Fruit fly (Drosophila melanogaster) whole organism, embryonic: Measurements from ENCODE around the gene CG46458.

Source experiments
- Ada2b ChIP-seq: fragments of 200-800 bp; sonication (Bioruptor generic); IDR thresholded peaks from 2 replicates; pipeline ENCODE4 v1.3.6; 2022; ENCODE audit warnings: missing biosample characterization, missing genetic modification characterization
- CG10274 ChIP-seq: fragments of 200-800 bp; sonication (Bioruptor generic); optimal IDR thresholded peaks from 3 replicates; lab custom pipeline; 2017; ENCODE audit warnings: missing biosample characterization, mild to moderate bottlenecking, missing genetic modification characterization
- CG10654 ChIP-seq: fragments of 200-800 bp; sonication (Bioruptor generic); optimal IDR thresholded peaks from 2 replicates; lab custom pipeline; 2016; ENCODE audit warnings: missing biosample characterization, missing genetic modification characterization
- CG11085 ChIP-seq: fragments of 200-800 bp; sonication (Bioruptor generic); IDR thresholded peaks from 2 replicates; pipeline ENCODE4 v1.3.6; 2022; ENCODE audit warnings: missing biosample characterization, missing genetic modification characterization
- CG11456 ChIP-seq: fragments of 200-800 bp; sonication (Bioruptor generic); IDR thresholded peaks from 3 replicates; pipeline ENCODE4 v1.3.6; 2022; ENCODE audit warnings: missing biosample characterization, missing genetic modification characterization
- CG13894 ChIP-seq: fragments of 200-800 bp; sonication (Bioruptor generic); optimal IDR thresholded peaks from 3 replicates; lab custom pipeline; 2018; ENCODE audit warnings: missing biosample characterization, mild to moderate bottlenecking, missing genetic modification characterization, moderate library complexity
- CG15514 ChIP-seq: fragments of 200-800 bp; sonication (Bioruptor generic); optimal IDR thresholded peaks from 3 replicates; lab custom pipeline; 2017; ENCODE audit warnings: missing biosample characterization, missing genetic modification characterization, mild to moderate bottlenecking, moderate library complexity, missing genetic modification reagents
- CG15601 ChIP-seq: fragments of 200-800 bp; sonication (Bioruptor generic); optimal IDR thresholded peaks from 3 replicates; lab custom pipeline; 2019; ENCODE audit warnings: missing biosample characterization, mild to moderate bottlenecking, missing genetic modification characterization, moderate library complexity
- CG18011 ChIP-seq: fragments of 200-800 bp; sonication (Bioruptor generic); optimal IDR thresholded peaks from 2 replicates; lab custom pipeline; 2017; ENCODE audit warnings: missing biosample characterization, missing genetic modification characterization, mild to moderate bottlenecking, moderate library complexity, missing genotype
- CG18619 ChIP-seq: fragments of 200-800 bp; sonication (Bioruptor generic); optimal IDR thresholded peaks from 3 replicates; lab custom pipeline; 2017; ENCODE audit warnings: missing biosample characterization, mild to moderate bottlenecking, missing genetic modification characterization
- CG32772 ChIP-seq: fragments of 200-800 bp; sonication (Bioruptor generic); IDR thresholded peaks from 2 replicates; pipeline ENCODE4 v1.3.6; 2022; ENCODE audit warnings: missing biosample characterization, missing genetic modification characterization
- CG6689 ChIP-seq: fragments of 200-800 bp; sonication (Bioruptor generic); IDR thresholded peaks from 2 replicates; pipeline ENCODE4 v1.3.6; 2022; ENCODE audit warnings: missing biosample characterization, missing genetic modification characterization
- CG9876 ChIP-seq: fragments of 200-800 bp; sonication (Bioruptor generic); optimal IDR thresholded peaks from 2 replicates; lab custom pipeline; 2016; ENCODE audit warnings: missing biosample characterization, missing genetic modification characterization
- CrebB ChIP-seq: fragments of 200-800 bp; sonication (Bioruptor generic); optimal IDR thresholded peaks from 3 replicates; lab custom pipeline; 2018; ENCODE audit warnings: missing biosample characterization, mild to moderate bottlenecking, missing genetic modification characterization
- Dbx ChIP-seq: fragments of 200-800 bp; sonication (Bioruptor generic); IDR thresholded peaks from 3 replicates; pipeline ENCODE4 v1.3.6; 2022; ENCODE audit warnings: missing biosample characterization, missing genetic modification characterization
- Dek ChIP-seq: fragments of 200-800 bp; sonication (Bioruptor generic); optimal IDR thresholded peaks from 3 replicates; lab custom pipeline; 2019; ENCODE audit warnings: missing biosample characterization, mild to moderate bottlenecking, missing genetic modification characterization, moderate library complexity
- Eip74EF ChIP-seq, 2 experiments: fragments of 200-800 bp in 1 of 2; fragments of >200 bp in 1 of 2; sonication (Bioruptor generic) in 1 of 2; optimal IDR thresholded peaks; 2 replicates each; lab custom pipeline; 2017 to 2019; ENCODE audit warnings: missing biosample characterization in 2 of 2, missing genetic modification characterization in 2 of 2, mild to moderate bottlenecking in 1 of 2, moderate library complexity in 1 of 2
- HLHmδ ChIP-seq: fragments of 200-800 bp; sonication (Bioruptor generic); optimal IDR thresholded peaks from 2 replicates; lab custom pipeline; 2018; ENCODE audit warnings: missing biosample characterization, mild to moderate bottlenecking, missing genetic modification characterization, moderate library complexity
- MBD-R2 ChIP-seq: fragments of 200-800 bp; sonication (Bioruptor generic); IDR thresholded peaks from 2 replicates; pipeline ENCODE4 v1.3.6; 2022; ENCODE audit warnings: missing biosample characterization, missing genetic modification characterization
- Med ChIP-seq: fragments of 200-800 bp; sonication (Bioruptor generic); peaks from one replicate; lab custom pipeline; 2016; ENCODE audit warnings: missing biosample characterization, missing genetic modification characterization, mild to moderate bottlenecking, inconsistent platforms, moderate library complexity
- Nf-YB ChIP-seq: fragments of 200-800 bp; sonication (Bioruptor generic); optimal IDR thresholded peaks from 3 replicates; lab custom pipeline; 2019; ENCODE audit warnings: missing biosample characterization, mild to moderate bottlenecking, missing genetic modification characterization, moderate library complexity
- Nf-YC ChIP-seq: fragments of 200-800 bp; optimal IDR thresholded peaks from 3 replicates; lab custom pipeline; 2019; ENCODE audit warnings: missing biosample characterization, mild to moderate bottlenecking, missing genetic modification characterization, moderate library complexity
- Rfx ChIP-seq: fragments of 200-800 bp; sonication (Bioruptor generic); IDR thresholded peaks from 2 replicates; pipeline ENCODE4 v1.3.6; 2022; ENCODE audit warnings: missing biosample characterization, missing genetic modification characterization
- Tbp ChIP-seq: fragments of >200 bp; optimal IDR thresholded peaks from 2 replicates; lab custom pipeline; 2018; ENCODE audit warnings: missing biosample characterization, missing genetic modification characterization
- Vsx1 ChIP-seq: fragments of 200-800 bp; sonication (Bioruptor generic); optimal IDR thresholded peaks from 2 replicates; lab custom pipeline; 2017; ENCODE audit warnings: missing biosample characterization, mild to moderate bottlenecking, missing genetic modification characterization, missing genetic modification reagents
- abd-A ChIP-seq: fragments of 200-800 bp; sonication (Bioruptor generic); optimal IDR thresholded peaks from 3 replicates; lab custom pipeline; 2019; ENCODE audit warnings: missing biosample characterization, mild to moderate bottlenecking, missing genetic modification characterization, moderate library complexity
- ara ChIP-seq: fragments of 200-800 bp; sonication (Bioruptor generic); IDR thresholded peaks from 2 replicates; pipeline ENCODE4 v1.3.6; 2022; ENCODE audit warnings: missing biosample characterization, missing genetic modification characterization
- caup ChIP-seq: fragments of 200-800 bp; sonication (Bioruptor generic); optimal IDR thresholded peaks from 3 replicates; lab custom pipeline; 2017; ENCODE audit warnings: missing biosample characterization, mild to moderate bottlenecking, missing genetic modification characterization, moderate library complexity; ENCODE audit not compliant: severe bottlenecking
- cg ChIP-seq: fragments of 200-800 bp; sonication (Bioruptor generic); optimal IDR thresholded peaks from 3 replicates; lab custom pipeline; 2019; ENCODE audit warnings: missing biosample characterization, mild to moderate bottlenecking, missing genetic modification characterization, moderate library complexity
- chinmo ChIP-seq: fragments of 200-800 bp; sonication (Bioruptor generic); IDR thresholded peaks from 4 replicates; pipeline ENCODE4 v1.3.6; 2022; ENCODE audit warnings: missing biosample characterization, missing genetic modification characterization; ENCODE audit not compliant: partially characterized antibody
- insv ChIP-seq, 2 experiments: fragments of 200-800 bp; sonication (Bioruptor generic); optimal IDR thresholded peaks; 3 replicates each; lab custom pipeline; 2016 to 2018; ENCODE audit warnings: missing biosample characterization in 2 of 2, missing genetic modification characterization in 2 of 2
- jumu ChIP-seq: fragments of 200-800 bp; sonication (Bioruptor generic); optimal IDR thresholded peaks from 3 replicates; lab custom pipeline; 2016; ENCODE audit warnings: missing biosample characterization, missing genetic modification characterization
- kay ChIP-seq: fragments of 200-800 bp; sonication (Bioruptor generic); optimal IDR thresholded peaks from 2 replicates; lab custom pipeline; 2016; ENCODE audit warnings: missing biosample characterization, missing genetic modification characterization
- prd ChIP-seq, 3 experiments: fragments of >200 bp in 2 of 3; fragments of 200-800 bp in 1 of 3; sonication (Bioruptor generic) in 1 of 3; optimal IDR thresholded peaks in 2 of 3; IDR thresholded peaks in 1 of 3; 2 replicates in 2 of 3; 3 replicates in 1 of 3; pipeline versions ENCODE4 v1.3.6 to Lab custom; 2017 to 2022; ENCODE audit warnings: missing biosample characterization in 1 of 3, missing genetic modification characterization in 1 of 3
- sim ChIP-seq: fragments of 200-800 bp; sonication (Bioruptor generic); IDR thresholded peaks from 2 replicates; pipeline ENCODE4 v1.3.6; 2022; ENCODE audit warnings: missing biosample characterization, missing genetic modification characterization
- slbo ChIP-seq: fragments of 200-800 bp; sonication (Bioruptor generic); IDR thresholded peaks from 2 replicates; pipeline ENCODE4 v1.3.6; 2022; ENCODE audit warnings: missing biosample characterization, missing genetic modification characterization
- sob ChIP-seq: fragments of 200-800 bp; sonication (Bioruptor generic); IDR thresholded peaks from 2 replicates; pipeline ENCODE4 v1.3.6; 2022; ENCODE audit warnings: missing biosample characterization, missing genetic modification characterization
- tll ChIP-seq, 2 experiments: fragments of 200-800 bp in 1 of 2; fragments of >200 bp in 1 of 2; sonication (Bioruptor generic) in 1 of 2; optimal IDR thresholded peaks; 2 replicates each; lab custom pipeline; 2017 to 2019; ENCODE audit warnings: missing biosample characterization in 2 of 2, missing genetic modification characterization in 2 of 2, mild to moderate bottlenecking in 1 of 2, moderate library complexity in 1 of 2
- yki ChIP-seq: fragments of >200 bp; optimal IDR thresholded peaks from 3 replicates; lab custom pipeline; 2018
- zf30C ChIP-seq: fragments of 200-800 bp; sonication (Bioruptor generic); optimal IDR thresholded peaks from 3 replicates; lab custom pipeline; 2018; ENCODE audit warnings: missing biosample characterization, mild to moderate bottlenecking, missing genetic modification characterization

The CG46458 gene

dm6 chr3R:6908105-6908504, 50.1 kb downstream of the CG46458 start (continued):
- TF ChIP-seq CG11456 (GFP tag; lab: Robert Waterston, UW), result no peak
- TF ChIP-seq kay (GFP tag; lab: Kevin White, UChicago), result no peak
- TF ChIP-seq HLHmδ, result no peak
- TF ChIP-seq CG9876, result no peak
- TF ChIP-seq chinmo (GFP tag; lab: Robert Waterston, UW), result peak; percentile 87; the same call in 2 of the 4 replicates
- TF ChIP-seq Eip74EF (GFP tag; optimal IDR thresholded peaks at IDR 0.05; lab: Kevin White, UChicago), result peak in 1 of 2 experiments; percentile 97
- 0 out of 2 replicates have a peak, but pooled peaks have one; percentile 18 for TF ChIP-seq CG11085 (GFP tag; lab: Robert Waterston, UW)
- peak; percentile 22 for TF ChIP-seq jumu (GFP tag; lab: Kevin White, UChicago)
- TF ChIP-seq CG18619 (GFP tag; lab: Kevin White, UChicago), result no peak
- no peak for TF ChIP-seq Tbp (GFP tag; lab: Kevin White, UChicago)
- TF ChIP-seq sob (GFP tag; lab: Robert Waterston, UW), result 0 out of 2 replicates have a peak, but pooled peaks have one; percentile 20
- no peak for TF ChIP-seq sim (GFP tag; lab: Robert Waterston, UW)
- TF ChIP-seq cg (GFP tag; lab: Kevin White, UChicago), result no peak
- no peak for TF ChIP-seq ara (GFP tag; lab: Robert Waterston, UW)
- TF ChIP-seq CG32772 (GFP tag; lab: Robert Waterston, UW), result no peak
- peak; percentile 3 for TF ChIP-seq Dek (tag; lab: Kevin White, UChicago)
- no peak for TF ChIP-seq prd (optimal IDR thresholded peaks at IDR 0.05; lab: Kevin White, UChicago)
- no peak; the same call in 2 of the 3 replicates for TF ChIP-seq prd (GFP tag; IDR thresholded peaks at IDR 0.05; lab: Robert Waterston, UW)
- TF ChIP-seq Dbx (GFP tag; lab: Robert Waterston, UW), result no peak
- no peak for TF ChIP-seq CG15514 (GFP tag; lab: Kevin White, UChicago)
- TF ChIP-seq caup (GFP tag; lab: Kevin White, UChicago), result no peak
- TF ChIP-seq Nf-YB (GFP tag; lab: Kevin White, UChicago), result no peak
- no peak for TF ChIP-seq CrebB (tag; lab: Kevin White, UChicago)
- TF ChIP-seq CG15601 (tag; lab: Kevin White, UChicago), result no peak
- TF ChIP-seq CG18011 (GFP tag; lab: Kevin White, UChicago), result no peak
- no peak for TF ChIP-seq Ada2b (GFP tag; lab: Robert Waterston, UW)
- 0 out of 2 replicates have a peak, but pooled peaks have one; percentile 16 for TF ChIP-seq MBD-R2 (GFP tag; lab: Robert Waterston, UW)
- TF ChIP-seq Med, result peak; percentile 84
- peak in 1 of 2 experiments; percentile 35 for TF ChIP-seq tll (GFP tag; optimal IDR thresholded peaks at IDR 0.05; lab: Kevin White, UChicago)
- no peak for TF ChIP-seq Vsx1 (GFP tag; lab: Kevin White, UChicago)
- no peak for TF ChIP-seq zf30C (GFP tag; lab: Kevin White, UChicago)
- TF ChIP-seq yki (lab: Kevin White, UChicago), result peak; percentile 71
- 0 out of 2 replicates have a peak, but pooled peaks have one; percentile 11 for TF ChIP-seq slbo
- TF ChIP-seq insv (GFP tag; optimal IDR thresholded peaks at IDR 0.05; lab: Kevin White, UChicago), result peak in 1 of 2 experiments; percentile 90
- TF ChIP-seq, all 482 proteins: peak for 77

dm6 chr3R:6904299-6904698, 53.9 kb downstream of the CG46458 start:
- no peak for TF ChIP-seq CG10274 (GFP tag; lab: Kevin White, UChicago)
- peak; percentile 75 for TF ChIP-seq abd-A (tag; lab: Kevin White, UChicago)
- TF ChIP-seq Nf-YC (tag; lab: Kevin White, UChicago), result no peak
- no peak for TF ChIP-seq CG6689 (GFP tag; lab: Robert Waterston, UW)
- TF ChIP-seq Rfx (GFP tag; lab: Robert Waterston, UW), result no peak
- no peak for TF ChIP-seq CG10654
- TF ChIP-seq CG13894, result peak; percentile 67
